Worm (Caenorhabditis elegans) whole organism, mixed stage, embryonic: ENCODE results near the gene K04C1.3.

Source experiments
- M03D4.4 ChIP-seq: sonication (generic microtip); optimal IDR thresholded peaks from 2 replicates; lab custom pipeline; 2017; ENCODE audit warnings: mild to moderate bottlenecking, missing genetic modification characterization, missing compliant biosample characterization
- bed-3 ChIP-seq: fragments of 200-800 bp; sonication (Bioruptor generic); optimal IDR thresholded peaks from 3 replicates; lab custom pipeline; 2018; ENCODE audit warnings: mild to moderate bottlenecking, missing genetic modification characterization, moderate library complexity, missing compliant biosample characterization
- blmp-1 ChIP-seq: fragments of 150-350 bp; optimal IDR thresholded peaks from 2 replicates; lab custom pipeline; 2014; ENCODE audit warnings: missing biosample characterization, missing genetic modification characterization
- ceh-39 ChIP-seq: fragments of 150-350 bp; optimal IDR thresholded peaks from 2 replicates; lab custom pipeline; 2014; ENCODE audit warnings: missing biosample characterization, missing genetic modification characterization
- ceh-83 ChIP-seq: fragments of 200-800 bp; sonication (Bioruptor generic); optimal IDR thresholded peaks from 2 replicates; lab custom pipeline; 2018; ENCODE audit warnings: mild to moderate bottlenecking, missing genetic modification characterization, missing compliant biosample characterization
- ces-1 ChIP-seq: fragments of 150-350 bp; optimal IDR thresholded peaks from 2 replicates; lab custom pipeline; 2014; ENCODE audit warnings: missing biosample characterization, missing genetic modification reagents, missing genetic modification characterization
- cnd-1 ChIP-seq: fragments of 200-800 bp; sonication (Bioruptor generic); optimal IDR thresholded peaks from 2 replicates; lab custom pipeline; 2018; ENCODE audit warnings: mild to moderate bottlenecking, missing genetic modification characterization, missing compliant biosample characterization
- drap-1 ChIP-seq: fragments of 200-800 bp; sonication (Bioruptor generic); optimal IDR thresholded peaks from 3 replicates; lab custom pipeline; 2018; ENCODE audit warnings: mild to moderate bottlenecking, missing genetic modification characterization, missing compliant biosample characterization
- elt-1 ChIP-seq: sonication (generic microtip); optimal IDR thresholded peaks from 2 replicates; lab custom pipeline; 2017; ENCODE audit warnings: missing genetic modification characterization, mild to moderate bottlenecking, missing compliant biosample characterization, antibody characterized with exemption, moderate library complexity, borderline replicate concordance; ENCODE audit not compliant: insufficient read depth
- flh-1 ChIP-seq: fragments of 200-800 bp; sonication (Bioruptor generic); optimal IDR thresholded peaks from 2 replicates; lab custom pipeline; 2018; ENCODE audit warnings: mild to moderate bottlenecking, missing genetic modification characterization, moderate library complexity, missing compliant biosample characterization
- lin-13 ChIP-seq: fragments of 150-350 bp; optimal IDR thresholded peaks from 2 replicates; lab custom pipeline; 2014; ENCODE audit warnings: missing biosample characterization, missing genetic modification characterization
- lsy-2 ChIP-seq: fragments of 150-350 bp; optimal IDR thresholded peaks from 2 replicates; lab custom pipeline; 2014; ENCODE audit warnings: missing biosample characterization, missing genetic modification characterization
- mep-1 ChIP-seq: fragments of 150-350 bp; optimal IDR thresholded peaks from 2 replicates; lab custom pipeline; 2017; ENCODE audit warnings: missing biosample characterization, missing genetic modification reagents, missing genetic modification characterization, inconsistent platforms
- mls-2 ChIP-seq: sonication (generic microtip); optimal IDR thresholded peaks from 2 replicates; lab custom pipeline; 2016; ENCODE audit warnings: mild to moderate bottlenecking, missing genetic modification characterization, moderate library complexity, missing compliant biosample characterization
- nhr-12 ChIP-seq: fragments of 150-350 bp; optimal IDR thresholded peaks from 2 replicates; lab custom pipeline; 2014; ENCODE audit warnings: missing biosample characterization, missing genetic modification characterization
- nhr-2 ChIP-seq: fragments of 150-350 bp; optimal IDR thresholded peaks from 2 replicates; lab custom pipeline; 2014; ENCODE audit warnings: missing biosample characterization, missing genetic modification characterization
- nhr-28 ChIP-seq: fragments of 150-350 bp; optimal IDR thresholded peaks from 2 replicates; lab custom pipeline; 2014; ENCODE audit warnings: missing biosample characterization, missing genetic modification characterization
- nhr-76 ChIP-seq: sonication (generic microtip); optimal IDR thresholded peaks from 2 replicates; lab custom pipeline; 2017; ENCODE audit warnings: missing biosample characterization, missing genetic modification characterization
- pha-4 ChIP-seq: fragments of 150-350 bp; optimal IDR thresholded peaks from 2 replicates; lab custom pipeline; 2018; ENCODE audit warnings: missing biosample characterization, missing genetic modification reagents, missing genetic modification characterization
- sem-2 ChIP-seq: fragments of 200-800 bp; sonication (Bioruptor generic); optimal IDR thresholded peaks from 2 replicates; lab custom pipeline; 2018; ENCODE audit warnings: mild to moderate bottlenecking, missing genetic modification characterization, missing compliant biosample characterization
- snpc-4 ChIP-seq: fragments of 150-350 bp; optimal IDR thresholded peaks from 2 replicates; lab custom pipeline; 2014; ENCODE audit warnings: missing biosample characterization, missing genetic modification characterization
- sptf-1 ChIP-seq: sonication (generic microtip); optimal IDR thresholded peaks from 2 replicates; lab custom pipeline; 2017; ENCODE audit warnings: mild to moderate bottlenecking, missing genetic modification characterization, moderate library complexity, missing compliant biosample characterization
- tbx-8 ChIP-seq: fragments of 200-800 bp; sonication (Bioruptor generic); optimal IDR thresholded peaks from 2 replicates; lab custom pipeline; 2018; ENCODE audit warnings: mild to moderate bottlenecking, missing genetic modification characterization, moderate library complexity, missing compliant biosample characterization
- unc-39 ChIP-seq: fragments of 150-350 bp; optimal IDR thresholded peaks from 2 replicates; lab custom pipeline; 2014; ENCODE audit warnings: missing biosample characterization, missing genetic modification characterization
- unc-62 ChIP-seq: fragments of 150-350 bp; optimal IDR thresholded peaks from 2 replicates; lab custom pipeline; 2014; ENCODE audit warnings: missing biosample characterization, missing genetic modification reagents, missing genetic modification characterization
- zip-8 ChIP-seq: fragments of 150-350 bp; optimal IDR thresholded peaks from 2 replicates; lab custom pipeline; 2014; ENCODE audit warnings: missing biosample characterization, missing genetic modification characterization
- ztf-11 ChIP-seq: fragments of 150-350 bp; optimal IDR thresholded peaks from 2 replicates; lab custom pipeline; 2014; ENCODE audit warnings: missing biosample characterization, missing genetic modification characterization

K04C1.3 gene

DNA sequence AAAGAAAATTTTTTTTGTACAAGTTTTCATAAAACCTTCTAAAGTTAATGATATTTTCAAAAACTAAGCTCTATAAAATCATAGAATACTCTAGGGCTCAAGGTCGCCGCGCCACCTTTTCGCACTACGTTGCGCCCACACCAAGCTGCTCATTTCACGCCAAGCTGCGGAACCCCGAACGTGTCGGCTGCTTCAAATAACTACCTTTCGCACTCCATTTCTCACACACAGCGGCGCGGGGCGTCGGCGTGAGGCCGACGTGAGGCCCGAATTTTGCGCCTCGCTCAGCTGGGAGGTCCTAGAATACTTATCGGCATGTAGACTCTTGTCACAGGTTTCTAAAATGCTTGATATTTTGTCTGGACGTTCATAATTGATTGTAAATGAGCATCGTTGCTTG lies 11.2 kb downstream of the K04C1.3 start:
- TF ChIP-seq ceh-83 (GFP tag; lab: Kevin White, UChicago), result no peak
- no peak for TF ChIP-seq tbx-8
- TF ChIP-seq sem-2 (GFP tag; lab: Kevin White, UChicago), result no peak

DNA sequence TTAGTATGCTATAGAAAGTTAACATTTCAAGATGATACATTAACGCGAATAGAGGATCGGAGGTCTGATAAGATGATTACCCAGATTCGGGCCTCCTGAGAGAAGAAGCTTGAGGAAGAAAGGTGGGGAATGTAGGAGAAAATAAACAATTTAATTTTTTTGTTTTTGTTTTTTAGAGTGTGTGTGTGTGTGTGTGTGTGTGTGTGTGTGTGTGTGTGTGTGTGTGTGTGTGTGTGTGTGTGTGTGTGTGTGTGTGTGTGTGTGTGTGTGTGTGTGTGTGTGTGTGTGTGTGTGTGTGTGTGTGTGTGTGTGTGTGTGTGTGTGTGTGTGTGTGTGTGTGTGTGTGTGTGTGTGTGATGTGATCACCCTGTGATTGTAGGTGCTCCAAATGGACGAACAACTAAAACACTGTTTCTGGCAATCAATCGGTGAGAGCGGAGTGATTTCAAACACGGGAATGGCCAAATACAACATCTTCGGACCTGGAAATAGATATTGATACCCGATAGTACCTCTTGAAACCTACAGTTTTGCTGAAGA lies 13.8 kb downstream of the K04C1.3 start:
- TF ChIP-seq mls-2 (tag; lab: Kevin White, UChicago), result peak; percentile 23
- TF ChIP-seq sptf-1 (tag; lab: Kevin White, UChicago), result peak; percentile 73
- TF ChIP-seq drap-1 (GFP tag; lab: Kevin White, UChicago), result peak; percentile 36
- peak; percentile 18 for TF ChIP-seq sem-2 (GFP tag; lab: Kevin White, UChicago)
- TF ChIP-seq bed-3, result peak; percentile 33
- peak; percentile 33 for TF ChIP-seq cnd-1 (tag; lab: Kevin White, UChicago)
- peak; percentile 47 for TF ChIP-seq M03D4.4 (tag; lab: Kevin White, UChicago)

DNA sequence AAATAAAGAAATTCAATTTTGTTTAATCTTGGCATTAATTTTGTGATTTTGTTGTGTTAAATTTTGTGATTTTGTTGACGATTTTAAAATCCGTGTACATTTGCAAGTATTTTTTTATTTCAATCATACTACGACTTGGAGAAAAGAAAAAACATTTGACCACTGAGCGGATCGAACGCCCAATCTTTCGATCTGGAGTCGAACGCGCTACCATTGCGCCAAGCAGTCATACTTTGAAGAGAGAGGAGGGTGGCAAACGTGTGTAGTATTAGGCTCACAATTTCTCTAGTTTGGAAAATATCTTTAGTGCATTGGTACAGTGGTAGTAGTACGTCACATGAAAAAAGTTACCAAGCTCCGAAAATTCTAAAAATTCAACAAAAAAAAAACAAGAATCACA lies 14.4 kb downstream of the K04C1.3 start:
- TF ChIP-seq M03D4.4 (tag; lab: Kevin White, UChicago) (peak; percentile 28), ceh-83 (GFP tag; lab: Kevin White, UChicago) (peak; percentile 66), cnd-1 (tag; lab: Kevin White, UChicago) (no peak), sptf-1 (tag; lab: Kevin White, UChicago) (no peak), unc-39 (no peak)

DNA sequence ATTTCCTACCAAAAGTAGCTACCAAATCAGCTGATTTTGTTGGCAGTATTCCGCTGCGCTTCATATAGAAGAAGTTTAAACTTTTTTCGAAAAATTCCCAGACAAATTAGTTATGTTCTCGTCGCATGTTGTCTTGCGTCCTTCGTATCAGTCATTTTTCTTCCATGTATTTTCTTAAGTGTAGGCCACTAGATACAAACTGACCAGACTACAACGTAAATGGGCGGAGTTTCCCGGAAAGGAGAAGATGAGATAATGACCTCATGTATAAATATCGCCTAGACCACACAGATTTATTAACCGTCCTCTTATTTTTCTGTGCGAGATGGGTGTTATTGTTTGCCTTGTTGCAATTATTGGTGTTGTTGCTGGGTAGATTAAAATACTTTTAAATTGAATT lies 17.9 kb downstream of the K04C1.3 start, which contains the start of gene cyp-13B2:
Gene cyp-13B2 (plus strand): TSS at position 301 of the 400 bp plus-strand sequence.
- TF ChIP-seq nhr-76 (tag; lab: Kevin White, UChicago) (no peak), M03D4.4 (tag; lab: Kevin White, UChicago) (no peak), zip-8 (tag; lab: Kevin White, UChicago) (no peak), nhr-28 (tag; lab: Kevin White, UChicago) (no peak), drap-1 (GFP tag; lab: Kevin White, UChicago) (no peak), elt-1 (tag; lab: Kevin White, UChicago) (no peak), ztf-11 (tag; lab: Kevin White, UChicago) (no peak)

DNA sequence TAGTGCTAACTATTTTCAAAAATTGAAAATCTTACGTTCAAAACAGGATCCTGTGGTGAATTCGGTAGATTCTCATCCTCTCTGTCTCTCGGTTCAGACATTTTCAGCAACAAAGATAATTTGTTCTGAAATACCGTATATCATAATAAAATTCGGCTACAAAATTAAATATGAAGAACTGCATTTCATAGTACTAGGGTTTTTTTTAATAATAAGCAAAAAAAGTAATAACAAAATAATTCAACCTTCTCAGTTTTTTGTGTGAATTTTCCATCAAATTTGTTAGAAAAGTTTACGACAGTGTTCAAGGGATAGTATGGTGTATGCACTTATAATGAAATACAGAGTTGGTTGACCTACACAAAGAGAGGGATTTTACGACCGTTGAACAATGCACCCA lies 20.0 kb downstream of the K04C1.3 start, which contains the start of gene K06G5.3:
Gene K06G5.3 (minus strand): TSS at position 101 of the 400 bp plus-strand sequence.
- no peak for TF ChIP-seq cnd-1 (tag; lab: Kevin White, UChicago)
- no peak for TF ChIP-seq lin-13
- no peak for TF ChIP-seq pha-4 (tag; lab: Kevin White, UChicago)
- TF ChIP-seq blmp-1 (tag; lab: Kevin White, UChicago), result no peak
- no peak for TF ChIP-seq snpc-4
- no peak for TF ChIP-seq elt-1 (tag; lab: Kevin White, UChicago)
- no peak for TF ChIP-seq ces-1 (GFP tag; lab: Kevin White, UChicago)
- TF ChIP-seq sptf-1 (tag; lab: Kevin White, UChicago), result no peak
- no peak for TF ChIP-seq lsy-2 (tag; lab: Kevin White, UChicago)
- no peak for TF ChIP-seq zip-8 (tag; lab: Kevin White, UChicago)
- TF ChIP-seq unc-62, result no peak
- TF ChIP-seq bed-3, result no peak
- TF ChIP-seq mls-2 (tag; lab: Kevin White, UChicago), result no peak
- TF ChIP-seq ceh-83 (GFP tag; lab: Kevin White, UChicago), result no peak
- no peak for TF ChIP-seq flh-1 (GFP tag; lab: Kevin White, UChicago)
- TF ChIP-seq, all 35 proteins: peak for 0

DNA sequence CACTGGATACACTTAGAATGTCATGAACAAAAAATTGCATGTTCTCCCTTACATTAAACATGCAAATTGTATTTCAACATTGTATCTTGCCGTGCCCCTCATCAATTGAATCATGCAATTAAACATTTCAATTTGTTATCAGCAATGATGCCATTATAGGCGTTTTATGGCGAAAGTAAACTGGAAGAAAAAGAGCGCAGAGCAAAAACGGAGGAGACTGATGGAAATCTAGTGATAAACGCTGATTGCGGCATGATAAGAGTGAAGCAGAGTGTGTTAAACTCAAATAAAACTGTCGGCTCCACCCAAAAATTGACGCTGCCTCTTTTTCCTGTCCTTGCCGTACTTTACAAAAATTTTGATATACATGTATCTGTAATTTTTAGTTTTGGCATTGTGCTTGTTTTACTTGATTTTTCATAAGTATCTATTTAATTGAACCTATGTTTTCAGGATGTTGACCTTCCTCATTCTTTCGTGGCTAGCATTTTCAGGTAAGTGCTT lies 28.6 kb downstream of the K04C1.3 start, which contains the start of gene K06G5.1:
Gene K06G5.1 (plus strand): TSS at position 454 of the 504 bp plus-strand sequence.
- TF ChIP-seq nhr-2 (tag; lab: Kevin White, UChicago), result no peak
- TF ChIP-seq mep-1 (tag; lab: Kevin White, UChicago), result no peak
- TF ChIP-seq ceh-39 (tag; lab: Kevin White, UChicago), result no peak
- TF ChIP-seq nhr-12 (tag; lab: Kevin White, UChicago), result no peak
